Worm (Caenorhabditis elegans): ENCODE results near the gene sgo-1.

The sgo-1 gene

DNA sequence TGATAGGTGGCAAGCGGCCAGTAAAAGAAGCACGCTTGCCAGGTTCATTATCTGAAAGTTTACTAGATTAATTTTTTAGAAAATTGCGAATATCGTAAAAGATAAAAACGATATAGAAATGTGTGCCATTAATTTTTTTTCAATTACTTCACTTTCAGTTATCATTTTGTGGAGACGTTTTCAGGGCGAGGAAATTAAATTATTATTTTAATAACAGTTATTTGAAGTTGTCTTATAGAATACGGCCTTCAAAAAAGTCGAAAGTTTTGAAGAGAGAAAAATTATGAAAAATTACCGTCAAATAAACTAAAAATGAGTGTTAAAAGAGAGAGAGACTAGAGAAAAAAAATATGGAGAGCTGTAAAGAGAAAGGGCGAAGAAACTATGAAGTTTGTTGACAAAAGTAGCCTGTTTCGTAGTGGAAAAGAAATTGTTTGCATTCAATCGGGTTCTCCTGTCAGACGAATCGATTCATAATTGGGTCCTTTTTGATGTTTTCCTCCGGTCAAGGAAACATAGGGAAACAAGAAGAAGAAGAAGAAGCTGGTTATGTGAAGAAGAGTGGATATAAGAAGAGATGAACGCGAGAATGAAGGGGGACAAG is 38.4 kb upstream of the sgo-1 start, which contains the start of gene erp-44.2:
Gene erp-44.2 (minus strand): TSS at position 51 of the 604 bp plus-strand sequence.
- TF ChIP-seq lin-13 (GFP tag; optimal IDR thresholded peaks at IDR 0.05) (no peak), nhr-6 (tag; optimal IDR thresholded peaks at IDR 0.05) (no peak), mdl-1 (tag; optimal IDR thresholded peaks at IDR 0.05) (no peak), lin-11 (tag; optimal IDR thresholded peaks at IDR 0.05) (no peak), nhr-77 (tag; optimal IDR thresholded peaks at IDR 0.05) (no peak), nhr-23 (tag; optimal IDR thresholded peaks at IDR 0.05) (no peak), blmp-1 (tag; optimal IDR thresholded peaks at IDR 0.05; ENCODE audit: insufficient read depth) (no peak), nhr-21 (tag; optimal IDR thresholded peaks at IDR 0.05) (no peak), skn-1 (tag; optimal IDR thresholded peaks at IDR 0.05) (no peak), nhr-25 (tag; optimal IDR thresholded peaks at IDR 0.05) (no peak)

DNA sequence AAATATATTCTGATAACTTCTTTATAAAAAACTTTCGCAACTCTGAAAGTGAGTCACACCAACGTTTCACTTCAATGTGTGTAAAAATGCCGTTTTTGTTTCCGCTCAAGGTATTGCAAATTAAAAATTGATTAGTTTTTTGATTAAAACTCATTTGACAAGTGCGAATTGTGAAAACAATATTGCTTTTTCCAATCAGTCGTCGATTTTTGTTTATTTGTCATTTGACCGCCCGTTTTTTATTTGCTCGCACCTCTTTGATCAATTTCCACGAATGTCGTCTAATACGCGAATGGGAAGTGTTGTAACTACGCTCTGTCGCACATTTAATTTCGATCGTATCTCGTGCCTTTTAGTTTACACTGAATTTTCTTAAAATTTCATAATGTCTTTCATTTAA is 33.9 kb upstream of the sgo-1 start, which contains the start of gene mvb-12:
Gene mvb-12 (plus strand): TSS at position 375 of the 400 bp plus-strand sequence.
- TF ChIP-seq blmp-1 (tag; optimal IDR thresholded peaks at IDR 0.05; ENCODE audit: insufficient read depth): no peak
- TF ChIP-seq ZK546.5 (tag; optimal IDR thresholded peaks at IDR 0.05): no peak
- TF ChIP-seq fos-1 (tag; optimal IDR thresholded peaks at IDR 0.05): peak; percentile 37
- no peak for TF ChIP-seq elt-3 (tag; optimal IDR thresholded peaks at IDR 0.05)
- no peak for TF ChIP-seq Y55F3AM.14 (GFP tag; optimal IDR thresholded peaks at IDR 0.05)
- TF ChIP-seq gmeb-1 (tag; optimal IDR thresholded peaks at IDR 0.05): no peak
- no peak for TF ChIP-seq nhr-10 (tag; optimal IDR thresholded peaks at IDR 0.05)
- TF ChIP-seq nhr-23 (tag; optimal IDR thresholded peaks at IDR 0.05): no peak
- TF ChIP-seq nhr-12 (tag; optimal IDR thresholded peaks at IDR 0.05): no peak
- TF ChIP-seq unc-39 (tag; optimal IDR thresholded peaks at IDR 0.05): no peak
- no peak for TF ChIP-seq zag-1 (tag; optimal IDR thresholded peaks at IDR 0.05)
- no peak for TF ChIP-seq skn-1 (tag; optimal IDR thresholded peaks at IDR 0.05)
- no peak for TF ChIP-seq sma-3 (GFP tag; optimal IDR thresholded peaks at IDR 0.05)
- TF ChIP-seq crh-2 (tag; optimal IDR thresholded peaks at IDR 0.05): peak; percentile 21
- peak; percentile 43 for TF ChIP-seq C34F6.9 (tag; optimal IDR thresholded peaks at IDR 0.05)
- TF ChIP-seq nhr-21 (tag; optimal IDR thresholded peaks at IDR 0.05): no peak
- TF ChIP-seq nhr-129 (tag; optimal IDR thresholded peaks at IDR 0.05): peak; percentile 43
- TF ChIP-seq ama-1 (optimal IDR thresholded peaks at IDR 0.05): no peak
- no peak for TF ChIP-seq lin-39 (tag; optimal IDR thresholded peaks at IDR 0.05)
- TF ChIP-seq dmd-4 (tag; optimal IDR thresholded peaks at IDR 0.05): no peak
- TF ChIP-seq unc-55 (GFP tag; optimal IDR thresholded peaks at IDR 0.05): peak; percentile 40
- TF ChIP-seq elt-1 (tag; optimal IDR thresholded peaks at IDR 0.05): no peak
- TF ChIP-seq mdl-1 (tag; optimal IDR thresholded peaks at IDR 0.05): no peak
- TF ChIP-seq nhr-237 (tag; optimal IDR thresholded peaks at IDR 0.05): no peak
- no peak for TF ChIP-seq lin-13 (GFP tag; optimal IDR thresholded peaks at IDR 0.05)
- TF ChIP-seq nhr-6 (tag; optimal IDR thresholded peaks at IDR 0.05): no peak
- TF ChIP-seq snpc-4 (tag; optimal IDR thresholded peaks at IDR 0.05): no peak
- TF ChIP-seq ztf-11 (tag; optimal IDR thresholded peaks at IDR 0.05): no peak
- no peak for TF ChIP-seq ztf-1 (GFP tag; conservative IDR thresholded peaks at IDR 0.05)
- peak in 1 of 2 experiments; percentile 54 for TF ChIP-seq lsy-2 (tag; optimal IDR thresholded peaks at IDR 0.05)

ce11 chrIV:7829275-7829938 is 33.1 kb upstream of the sgo-1 start, which contains the start of gene C06A6.4:
Gene C06A6.4, minus strand, starts transcription at chrIV:7829298.
- TF ChIP-seq nhr-23 (tag; optimal IDR thresholded peaks at IDR 0.05): no peak
- TF ChIP-seq nhr-129 (tag; optimal IDR thresholded peaks at IDR 0.05): no peak
- peak; percentile 14 for TF ChIP-seq fos-1 (tag; optimal IDR thresholded peaks at IDR 0.05)
- TF ChIP-seq ztf-4 (tag; optimal IDR thresholded peaks at IDR 0.05): no peak
- no peak for TF ChIP-seq crh-2 (tag; optimal IDR thresholded peaks at IDR 0.05)
- TF ChIP-seq alr-1 (tag; optimal IDR thresholded peaks at IDR 0.05): no peak

DNA sequence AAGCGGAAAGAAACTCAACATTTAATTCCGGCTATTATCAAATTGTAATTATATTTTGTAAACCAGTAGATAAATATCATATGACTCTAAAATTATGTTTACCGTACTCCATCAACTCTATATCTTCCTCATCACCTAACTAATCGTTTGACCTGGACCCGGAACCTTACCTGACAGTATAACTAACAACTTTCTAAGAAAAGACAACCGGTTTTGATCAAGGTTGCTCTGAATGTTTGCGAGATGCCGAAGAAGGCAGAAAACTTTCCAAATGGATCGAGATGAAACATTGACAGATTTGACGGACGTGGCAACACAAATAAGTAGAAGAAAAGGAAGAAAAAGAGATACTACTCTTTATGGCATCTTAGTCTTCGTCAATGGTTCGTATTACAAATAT is 28.4 kb upstream of the sgo-1 start:
- peak; percentile 54 for TF ChIP-seq nhr-25 (tag; optimal IDR thresholded peaks at IDR 0.05)
- no peak for TF ChIP-seq ZK546.5 (tag; optimal IDR thresholded peaks at IDR 0.05)
- TF ChIP-seq egl-27 (tag; optimal IDR thresholded peaks at IDR 0.05): peak; percentile 7
- no peak for TF ChIP-seq mbf-1 (tag; optimal IDR thresholded peaks at IDR 0.05)
